Worm (Caenorhabditis elegans): ENCODE results near the gene srd-38.

ce11 chrX:13325039-13325438 is 33.4 kb downstream of the srd-38 start:
- TF ChIP-seq ama-1 (optimal IDR thresholded peaks at IDR 0.05) = no peak
- TF ChIP-seq hmg-4 (GFP tag; optimal IDR thresholded peaks at IDR 0.05) = no peak
- TF ChIP-seq B0310.2 (tag; optimal IDR thresholded peaks at IDR 0.05) = no peak
- TF ChIP-seq tra-4 (tag; optimal IDR thresholded peaks at IDR 0.05) = no peak
- no peak for TF ChIP-seq ets-7 (tag; optimal IDR thresholded peaks at IDR 0.05)
- no peak for TF ChIP-seq ceh-36 (tag; optimal IDR thresholded peaks at IDR 0.05)

All from whole organism, early embryonic.